Fruit fly (Drosophila melanogaster) whole organism, prepupa: Measurements from ENCODE around the gene CG46514.
"Not testable (repeated sequence)": the region's sequence is repeated elsewhere in the genome, so short reads cannot be mapped to it uniquely, and the experiment has no call there.

Experiments used
- CG10669 ChIP-seq: fragments of 200-800 bp; sonication (Bioruptor generic); optimal IDR thresholded peaks from 3 replicates; lab custom pipeline; 2018; ENCODE audit warnings: missing biosample characterization, mild to moderate bottlenecking, missing genetic modification characterization, moderate library complexity
- Lpt ChIP-seq: fragments of 200-800 bp; sonication (Bioruptor generic); optimal IDR thresholded peaks from 3 replicates; lab custom pipeline; 2016; ENCODE audit warnings: missing biosample characterization, missing genetic modification characterization
- salr ChIP-seq, 2 experiments: fragments of 200-800 bp; sonication (Bioruptor generic); optimal IDR thresholded peaks; 3 replicates each; lab custom pipeline; 2016 to 2018; ENCODE audit warnings: missing biosample characterization in 2 of 2, missing genetic modification characterization in 2 of 2, mild to moderate bottlenecking in 1 of 2

The CG46514 gene

dm6 chrX:22246300-22246699, 49.3 kb downstream of the CG46514 start, which contains the start of gene CG46522:
Gene CG46522 (plus strand): TSS chrX:22246600.
- TF ChIP-seq CG10669; salr (GFP tag; optimal IDR thresholded peaks at IDR 0.05; lab: Kevin White, UChicago); Lpt (GFP tag; lab: Kevin White, UChicago): not testable (repeated sequence)
